Worm (Caenorhabditis elegans) whole organism, L4/young adult: ENCODE measurements around the gene his-74.

Experiments used
- W03F9.2 ChIP-seq: fragments of 150-350 bp; optimal IDR thresholded peaks from 2 replicates; lab custom pipeline; 2014; ENCODE audit warnings: missing biosample characterization, missing genetic modification characterization
- dao-5 ChIP-seq: sonication (generic microtip); optimal IDR thresholded peaks from 2 replicates; lab custom pipeline; 2016; ENCODE audit warnings: missing genotype, missing genetic modification characterization, moderate library complexity, missing compliant biosample characterization
- him-1 ChIP-seq: sonication (generic microtip); optimal IDR thresholded peaks from 2 replicates; lab custom pipeline; 2016; ENCODE audit warnings: missing genotype, missing genetic modification reagents, missing genetic modification characterization, missing compliant biosample characterization

DNA sequence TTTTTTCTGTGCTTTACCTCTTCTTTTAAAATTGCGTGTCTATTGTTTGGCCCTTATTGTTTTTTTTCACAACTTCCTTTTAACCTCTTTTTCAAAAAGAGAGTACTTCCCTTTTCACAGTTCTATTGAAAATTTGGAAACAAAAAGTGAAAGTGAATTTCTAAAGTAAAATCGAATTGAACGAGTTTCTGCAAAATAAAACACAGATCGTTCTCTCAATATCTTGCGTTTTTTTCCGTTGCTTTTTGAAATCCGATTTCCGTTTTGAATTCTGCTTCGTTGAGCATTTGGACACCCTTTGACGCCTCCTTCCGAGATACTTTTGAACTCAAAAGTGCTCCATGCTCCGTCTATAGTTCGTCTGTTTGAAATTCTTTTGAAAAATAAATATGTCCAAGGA lies 16.2 kb upstream of the his-74 start:
- TF ChIP-seq him-1 (tag; lab: Kevin White, UChicago) = no peak
- no peak for TF ChIP-seq W03F9.2
- no peak for TF ChIP-seq dao-5
